Worm (Caenorhabditis elegans): Measurements from ENCODE around the gene nspg-3.

- TF ChIP-seq hmbx-1 (tag; optimal IDR thresholded peaks at IDR 0.05) (no peak), ama-1 (optimal IDR thresholded peaks at IDR 0.05) (no peak), tra-4 (tag; optimal IDR thresholded peaks at IDR 0.05) (no peak), tbx-11 (GFP tag; IDR thresholded peaks at IDR 0.05) (no peak), ceh-13 (GFP tag; optimal IDR thresholded peaks at IDR 0.05) (no peak), B0310.2 (tag; optimal IDR thresholded peaks at IDR 0.05) (no peak), F13C5.2 (tag; optimal IDR thresholded peaks at IDR 0.05) (no peak), scrt-1 (GFP tag; IDR thresholded peaks at IDR 0.05) (no peak), ceh-36 (tag; optimal IDR thresholded peaks at IDR 0.05) (no peak), hnd-1 (tag; optimal IDR thresholded peaks at IDR 0.05) (no peak), flt-1 (GFP tag; IDR thresholded peaks at IDR 0.05) (no peak), aly-1 (tag; optimal IDR thresholded peaks at IDR 0.05) (no peak)
Observed at ce11 chrII:6045048-6045447, 46.5 kb upstream of the nspg-3 start, which contains the start of gene R12C12.5.

All from whole organism, early embryonic.